Fruit fly (Drosophila melanogaster): Measurements from ENCODE around the gene Ccdc85.

The Ccdc85 gene

dm6 chr2L:3044660-3045504, 45.8 kb downstream of the Ccdc85 start (continued):
- TF ChIP-seq jing (GFP tag; optimal IDR thresholded peaks at IDR 0.05), result no peak
- TF ChIP-seq mirr (GFP tag; optimal IDR thresholded peaks at IDR 0.05), result peak; percentile 25
- peak; percentile 81 for TF ChIP-seq exex (tag; optimal IDR thresholded peaks at IDR 0.05)
- no peak for TF ChIP-seq gcm2 (GFP tag; optimal IDR thresholded peaks at IDR 0.05)
- no peak for TF ChIP-seq wdn (GFP tag; IDR thresholded peaks at IDR 0.05)
- TF ChIP-seq dmrt99B (tag; optimal IDR thresholded peaks at IDR 0.05), result no peak
- no peak for TF ChIP-seq Myb (GFP tag; optimal IDR thresholded peaks at IDR 0.05)
- no peak for TF ChIP-seq schlank (tag; optimal IDR thresholded peaks at IDR 0.05)
- TF ChIP-seq CG12391 (tag; optimal IDR thresholded peaks at IDR 0.05), result no peak
- no peak for TF ChIP-seq slbo (GFP tag; IDR thresholded peaks at IDR 0.05)

- no peak for TF ChIP-seq CG15269 (tag; optimal IDR thresholded peaks at IDR 0.05)
- no peak for TF ChIP-seq aop (GFP tag; IDR thresholded peaks at IDR 0.05)
- peak; percentile 96 for TF ChIP-seq exex (tag; optimal IDR thresholded peaks at IDR 0.05)
- TF ChIP-seq seq (GFP tag; IDR thresholded peaks at IDR 0.05), result peak; percentile 18; the same call in 1 of the 2 replicates
- TF ChIP-seq lab (GFP tag; optimal IDR thresholded peaks at IDR 0.05), result peak; percentile 51
- TF ChIP-seq dpn (GFP tag; optimal IDR thresholded peaks at IDR 0.05), result peak in 1 of 2 experiments; percentile 19
- TF ChIP-seq cato (GFP tag; optimal IDR thresholded peaks at IDR 0.05; ENCODE audit: borderline replicate concordance), result no peak
- no peak for TF ChIP-seq Fer3 (tag; optimal IDR thresholded peaks at IDR 0.05)
- peak; percentile 52 for TF ChIP-seq mam (GFP tag; optimal IDR thresholded peaks at IDR 0.05)
- TF ChIP-seq CG16863 (GFP tag; optimal IDR thresholded peaks at IDR 0.05), result peak; percentile 60
- peak; percentile 13 for TF ChIP-seq CG1647 (GFP tag; optimal IDR thresholded peaks at IDR 0.05)
- TF ChIP-seq CG10979 (tag; optimal IDR thresholded peaks at IDR 0.05), result peak; percentile 28
- TF ChIP-seq CG14965 (GFP tag; optimal IDR thresholded peaks at IDR 0.05; ENCODE audit: borderline replicate concordance), result no peak
- no peak for TF ChIP-seq B-H1 (GFP tag; IDR thresholded peaks at IDR 0.05)
- TF ChIP-seq dysf (GFP tag; IDR thresholded peaks at IDR 0.05), result peak; percentile 53; the same call in 2 of the 3 replicates
- TF ChIP-seq slbo (GFP tag; IDR thresholded peaks at IDR 0.05), result peak; percentile 67
- TF ChIP-seq Ets65A (GFP tag), result peak; percentile 94
- no peak for TF ChIP-seq CG15073 (GFP tag; optimal IDR thresholded peaks at IDR 0.05)
- TF ChIP-seq Bgb (GFP tag; IDR thresholded peaks at IDR 0.05; ENCODE audit: partially characterized antibody), result peak; percentile 48; the same call in 1 of the 2 replicates
- no peak for TF ChIP-seq PHDP (tag; optimal IDR thresholded peaks at IDR 0.05)
- peak; percentile 12 for TF ChIP-seq CG1233 (GFP tag; optimal IDR thresholded peaks at IDR 0.05)
- TF ChIP-seq CG18476 (GFP tag; optimal IDR thresholded peaks at IDR 0.05), result peak; percentile 57
- peak; percentile 50 for TF ChIP-seq lilli (GFP tag; optimal IDR thresholded peaks at IDR 0.05)
- no peak for TF ChIP-seq corto (GFP tag; optimal IDR thresholded peaks at IDR 0.05)
- TF ChIP-seq Atf6 (GFP tag; IDR thresholded peaks at IDR 0.05), result no peak
- no peak for TF ChIP-seq CG6175 (GFP tag; IDR thresholded peaks at IDR 0.05)
- TF ChIP-seq CG6654 (GFP tag; optimal IDR thresholded peaks at IDR 0.05), result no peak
- TF ChIP-seq CG15601 (tag; optimal IDR thresholded peaks at IDR 0.05), result no peak
- TF ChIP-seq CG12155 (GFP tag; optimal IDR thresholded peaks at IDR 0.05), result peak; percentile 23
- TF ChIP-seq CG9727 (GFP tag; optimal IDR thresholded peaks at IDR 0.05), result peak; percentile 41
- TF ChIP-seq ash1 (GFP tag; optimal IDR thresholded peaks at IDR 0.05), result no peak
- TF ChIP-seq Ravus (GFP tag; IDR thresholded peaks at IDR 0.05), result no peak
- TF ChIP-seq CG12659 (GFP tag; optimal IDR thresholded peaks at IDR 0.05), result no peak
- TF ChIP-seq Pdp1 (GFP tag; optimal IDR thresholded peaks at IDR 0.05), result peak; percentile 4 to 48
- TF ChIP-seq CG15479 (GFP tag; optimal IDR thresholded peaks at IDR 0.05), result no peak
- peak in 1 of 2 experiments; percentile 15 for TF ChIP-seq chif (GFP tag; optimal IDR thresholded peaks at IDR 0.05)
- no peak for TF ChIP-seq E2f1 (GFP tag; IDR thresholded peaks at IDR 0.05)
- TF ChIP-seq TFAM (GFP tag; optimal IDR thresholded peaks at IDR 0.05), result no peak
Observed at dm6 chr2L:3055710-3056447, 56.8 kb downstream of the Ccdc85 start.

All from whole organism, embryonic.